Fruit fly (Drosophila melanogaster) whole organism, embryonic: Measurements from ENCODE around the gene eIF2gamma.
A peak's percentile ranks its signal among the peaks of the same experiment; 100 is the strongest.

Experiments used
- Asciz ChIP-seq: fragments of 200-800 bp; sonication (Bioruptor generic); optimal IDR thresholded peaks from 2 replicates; lab custom pipeline; 2017; ENCODE audit warnings: missing biosample characterization, mild to moderate bottlenecking, missing genetic modification characterization, missing genetic modification reagents
- CG10267 ChIP-seq: fragments of 200-800 bp; sonication (Bioruptor generic); optimal IDR thresholded peaks from 2 replicates; lab custom pipeline; 2018; ENCODE audit warnings: missing biosample characterization, mild to moderate bottlenecking, missing genetic modification characterization, moderate library complexity
- CG10321 ChIP-seq: fragments of 200-800 bp; sonication (Bioruptor generic); IDR thresholded peaks from 2 replicates; pipeline ENCODE4 v1.3.6; 2022; ENCODE audit warnings: missing biosample characterization, missing genetic modification characterization
- CG11247 ChIP-seq: fragments of 200-800 bp; sonication (Bioruptor generic); IDR thresholded peaks from 2 replicates; pipeline ENCODE4 v1.3.6; 2022; ENCODE audit warnings: missing biosample characterization, missing genetic modification characterization
- CG12219 ChIP-seq: fragments of 200-800 bp; sonication (Bioruptor generic); optimal IDR thresholded peaks from 3 replicates; lab custom pipeline; 2018; ENCODE audit warnings: missing biosample characterization, mild to moderate bottlenecking, missing genetic modification characterization
- CG12391 ChIP-seq: fragments of 200-800 bp; sonication (Bioruptor generic); optimal IDR thresholded peaks from 3 replicates; lab custom pipeline; 2018; ENCODE audit warnings: missing biosample characterization, mild to moderate bottlenecking, missing genetic modification characterization, moderate library complexity
- CG12744 ChIP-seq: fragments of 200-800 bp; sonication (Bioruptor generic); optimal IDR thresholded peaks from 2 replicates; lab custom pipeline; 2016; ENCODE audit warnings: missing biosample characterization, missing genetic modification characterization
- CG12769 ChIP-seq: fragments of 200-800 bp; sonication (Bioruptor generic); optimal IDR thresholded peaks from 2 replicates; lab custom pipeline; 2019; ENCODE audit warnings: missing biosample characterization, mild to moderate bottlenecking, missing genetic modification characterization, moderate library complexity
- CG14710 ChIP-seq: fragments of 200-800 bp; sonication (Bioruptor generic); optimal IDR thresholded peaks from 3 replicates; lab custom pipeline; 2019; ENCODE audit warnings: missing biosample characterization, mild to moderate bottlenecking, missing genetic modification characterization, moderate library complexity
- CG17385 ChIP-seq: fragments of 200-800 bp; sonication (Bioruptor generic); optimal IDR thresholded peaks from 3 replicates; lab custom pipeline; 2018; ENCODE audit warnings: missing biosample characterization, mild to moderate bottlenecking, missing genetic modification characterization
- CG1792 ChIP-seq: fragments of 200-800 bp; sonication (Bioruptor generic); optimal IDR thresholded peaks from 2 replicates; lab custom pipeline; 2016; ENCODE audit warnings: missing biosample characterization, missing genetic modification characterization
- CG18262 ChIP-seq: fragments of 200-800 bp; optimal IDR thresholded peaks from 3 replicates; lab custom pipeline; 2019; ENCODE audit warnings: missing biosample characterization, mild to moderate bottlenecking, missing genetic modification characterization, moderate library complexity
- CG31388 ChIP-seq: fragments of 200-800 bp; sonication (Bioruptor generic); optimal IDR thresholded peaks from 2 replicates; lab custom pipeline; 2016; ENCODE audit warnings: missing biosample characterization, missing genetic modification characterization
- CG31441 ChIP-seq: fragments of 200-800 bp; sonication (Bioruptor generic); IDR thresholded peaks from 2 replicates; pipeline ENCODE4 v1.3.6; 2022; ENCODE audit warnings: missing biosample characterization, missing genetic modification characterization
- CG4360 ChIP-seq: fragments of 200-800 bp; sonication (Bioruptor generic); IDR thresholded peaks from 2 replicates; pipeline ENCODE4 v1.3.6; 2022; ENCODE audit warnings: missing biosample characterization, missing genetic modification characterization
- CG6813 ChIP-seq: fragments of 200-800 bp; sonication (Bioruptor generic); optimal IDR thresholded peaks from 2 replicates; lab custom pipeline; 2017; ENCODE audit warnings: missing biosample characterization, missing genetic modification characterization, mild to moderate bottlenecking, moderate library complexity, missing genetic modification reagents
- CG7928 ChIP-seq: fragments of 200-800 bp; sonication (Bioruptor generic); optimal IDR thresholded peaks from 2 replicates; lab custom pipeline; 2017; ENCODE audit warnings: missing biosample characterization, mild to moderate bottlenecking, missing genetic modification characterization
- CG9727 ChIP-seq: fragments of 200-800 bp; sonication (Bioruptor generic); optimal IDR thresholded peaks from 3 replicates; lab custom pipeline; 2017; ENCODE audit warnings: missing biosample characterization, mild to moderate bottlenecking, missing genetic modification characterization
- Chrac-16 ChIP-seq: fragments of 200-800 bp; sonication (Bioruptor generic); optimal IDR thresholded peaks from 3 replicates; lab custom pipeline; 2016; ENCODE audit warnings: missing biosample characterization, missing genetic modification characterization
- D19A ChIP-seq: fragments of 200-800 bp; optimal IDR thresholded peaks from 3 replicates; lab custom pipeline; 2019; ENCODE audit warnings: missing biosample characterization, mild to moderate bottlenecking, missing genetic modification characterization, moderate library complexity
- Hr78 ChIP-seq, 2 experiments: fragments of 200-800 bp in 1 of 2; fragments of >200 bp in 1 of 2; sonication (Bioruptor generic) in 1 of 2; optimal IDR thresholded peaks; 2 replicates each; lab custom pipeline; 2017 to 2019; ENCODE audit warnings: missing biosample characterization in 2 of 2, missing genetic modification characterization in 2 of 2, mild to moderate bottlenecking in 1 of 2, moderate library complexity in 1 of 2
- MBD-R2 ChIP-seq: fragments of 200-800 bp; sonication (Bioruptor generic); IDR thresholded peaks from 2 replicates; pipeline ENCODE4 v1.3.6; 2022; ENCODE audit warnings: missing biosample characterization, missing genetic modification characterization
- MTF-1 ChIP-seq: fragments of 200-800 bp; sonication (Bioruptor generic); optimal IDR thresholded peaks from 2 replicates; lab custom pipeline; 2018; ENCODE audit warnings: missing biosample characterization, mild to moderate bottlenecking, missing genetic modification characterization, borderline replicate concordance
- NC2α ChIP-seq: fragments of 200-800 bp; sonication (Bioruptor generic); optimal IDR thresholded peaks from 2 replicates; lab custom pipeline; 2016; ENCODE audit warnings: missing biosample characterization, missing genetic modification characterization
- NK7.1 ChIP-seq: fragments of 200-800 bp; sonication (Bioruptor generic); optimal IDR thresholded peaks from 3 replicates; lab custom pipeline; 2016; ENCODE audit warnings: missing biosample characterization, missing genetic modification characterization
- PHDP ChIP-seq: fragments of 200-800 bp; sonication (Bioruptor generic); optimal IDR thresholded peaks from 3 replicates; lab custom pipeline; 2018; ENCODE audit warnings: missing biosample characterization, mild to moderate bottlenecking, missing genetic modification characterization, moderate library complexity
- Ptx1 ChIP-seq: fragments of 200-800 bp; sonication (Bioruptor generic); IDR thresholded peaks from 2 replicates; pipeline ENCODE4 v1.3.6; 2022; ENCODE audit warnings: missing biosample characterization, missing genetic modification characterization
- Rx ChIP-seq: fragments of 200-800 bp; sonication (Bioruptor generic); IDR thresholded peaks from 2 replicates; pipeline ENCODE4 v1.3.6; 2022; ENCODE audit warnings: missing biosample characterization, missing genetic modification characterization
- Sin3A ChIP-seq: fragments of >200 bp; optimal IDR thresholded peaks from 2 replicates; lab custom pipeline; 2018
- abd-A ChIP-seq: fragments of 200-800 bp; sonication (Bioruptor generic); optimal IDR thresholded peaks from 3 replicates; lab custom pipeline; 2019; ENCODE audit warnings: missing biosample characterization, mild to moderate bottlenecking, missing genetic modification characterization, moderate library complexity
- ap ChIP-seq: fragments of 200-800 bp; sonication (Bioruptor generic); IDR thresholded peaks from 2 replicates; pipeline ENCODE4 v1.3.6; 2022; ENCODE audit warnings: missing biosample characterization, missing genetic modification characterization
- ato ChIP-seq: fragments of 200-800 bp; sonication (Bioruptor generic); IDR thresholded peaks from 2 replicates; pipeline ENCODE4 v1.3.6; 2022; ENCODE audit warnings: missing biosample characterization, missing genetic modification characterization; ENCODE audit not compliant: partially characterized antibody
- bbx ChIP-seq: fragments of 200-800 bp; sonication (Bioruptor generic); IDR thresholded peaks from 2 replicates; pipeline ENCODE4 v1.3.6; 2022; ENCODE audit warnings: missing biosample characterization, missing genetic modification characterization; ENCODE audit not compliant: partially characterized antibody
- cg ChIP-seq: fragments of 200-800 bp; sonication (Bioruptor generic); optimal IDR thresholded peaks from 3 replicates; lab custom pipeline; 2019; ENCODE audit warnings: missing biosample characterization, mild to moderate bottlenecking, missing genetic modification characterization, moderate library complexity
- croc ChIP-seq: fragments of 200-800 bp; sonication (Bioruptor generic); conservative IDR thresholded peaks from 3 replicates; pipeline ENCODE4 v1.3.6; 2022; ENCODE audit warnings: missing biosample characterization, missing genetic modification characterization
- dm ChIP-seq: fragments of 200-800 bp; sonication (Bioruptor generic); optimal IDR thresholded peaks from 3 replicates; lab custom pipeline; 2016; ENCODE audit warnings: missing biosample characterization, missing genetic modification characterization
- ems ChIP-seq: fragments of 200-800 bp; sonication (Bioruptor generic); optimal IDR thresholded peaks from 3 replicates; lab custom pipeline; 2016; ENCODE audit warnings: missing biosample characterization, missing genetic modification characterization
- eve ChIP-seq, 2 experiments: fragments of >200 bp; optimal IDR thresholded peaks; 2 replicates each; lab custom pipeline; 2017; ENCODE audit warnings: missing biosample characterization in 2 of 2, missing genetic modification characterization in 2 of 2
- fd64A ChIP-seq: fragments of 200-800 bp; sonication (Bioruptor generic); optimal IDR thresholded peaks from 3 replicates; lab custom pipeline; 2018; ENCODE audit warnings: missing biosample characterization, mild to moderate bottlenecking, missing genetic modification characterization
- luna ChIP-seq: fragments of 200-800 bp; sonication (Bioruptor generic); optimal IDR thresholded peaks from 2 replicates; lab custom pipeline; 2016; ENCODE audit warnings: missing biosample characterization, missing genetic modification characterization
- org-1 ChIP-seq: fragments of 200-800 bp; sonication (Bioruptor generic); optimal IDR thresholded peaks from 2 replicates; lab custom pipeline; 2017; ENCODE audit warnings: missing biosample characterization, missing genetic modification characterization
- pan ChIP-seq, 4 experiments: fragments of >200 bp in 3 of 4; fragments of 200-800 bp in 1 of 4; sonication (Bioruptor generic) in 1 of 4; optimal IDR thresholded peaks in 3 of 4; IDR thresholded peaks in 1 of 4; 2 replicates each; pipeline versions ENCODE4 v1.3.6 to Lab custom; 2017 to 2022; ENCODE audit warnings: missing biosample characterization in 2 of 4, missing genetic modification characterization in 2 of 4, mixed read lengths in 1 of 4
- pros ChIP-seq: fragments of 200-800 bp; sonication (Bioruptor generic); optimal IDR thresholded peaks from 3 replicates; lab custom pipeline; 2019; ENCODE audit warnings: missing biosample characterization, mild to moderate bottlenecking, missing genetic modification characterization, moderate library complexity
- sqz ChIP-seq: fragments of 200-800 bp; sonication (Bioruptor generic); optimal IDR thresholded peaks from 3 replicates; lab custom pipeline; 2018; ENCODE audit warnings: missing biosample characterization, mild to moderate bottlenecking, missing genetic modification characterization
- tup ChIP-seq: fragments of 200-800 bp; sonication (Bioruptor generic); optimal IDR thresholded peaks from 2 replicates; lab custom pipeline; 2016; ENCODE audit warnings: missing biosample characterization, mild to moderate bottlenecking, missing genetic modification characterization, moderate library complexity
- wor ChIP-seq: fragments of 200-800 bp; sonication (Bioruptor generic); IDR thresholded peaks from 2 replicates; pipeline ENCODE4 v1.3.6; 2022; ENCODE audit warnings: missing biosample characterization, missing genetic modification characterization
- zf30C ChIP-seq: fragments of 200-800 bp; sonication (Bioruptor generic); optimal IDR thresholded peaks from 3 replicates; lab custom pipeline; 2018; ENCODE audit warnings: missing biosample characterization, mild to moderate bottlenecking, missing genetic modification characterization
- zfh2 ChIP-seq: fragments of 200-800 bp; sonication (Bioruptor generic); optimal IDR thresholded peaks from 2 replicates; lab custom pipeline; 2016; ENCODE audit warnings: missing biosample characterization, missing genetic modification characterization

Gene eIF2gamma

DNA sequence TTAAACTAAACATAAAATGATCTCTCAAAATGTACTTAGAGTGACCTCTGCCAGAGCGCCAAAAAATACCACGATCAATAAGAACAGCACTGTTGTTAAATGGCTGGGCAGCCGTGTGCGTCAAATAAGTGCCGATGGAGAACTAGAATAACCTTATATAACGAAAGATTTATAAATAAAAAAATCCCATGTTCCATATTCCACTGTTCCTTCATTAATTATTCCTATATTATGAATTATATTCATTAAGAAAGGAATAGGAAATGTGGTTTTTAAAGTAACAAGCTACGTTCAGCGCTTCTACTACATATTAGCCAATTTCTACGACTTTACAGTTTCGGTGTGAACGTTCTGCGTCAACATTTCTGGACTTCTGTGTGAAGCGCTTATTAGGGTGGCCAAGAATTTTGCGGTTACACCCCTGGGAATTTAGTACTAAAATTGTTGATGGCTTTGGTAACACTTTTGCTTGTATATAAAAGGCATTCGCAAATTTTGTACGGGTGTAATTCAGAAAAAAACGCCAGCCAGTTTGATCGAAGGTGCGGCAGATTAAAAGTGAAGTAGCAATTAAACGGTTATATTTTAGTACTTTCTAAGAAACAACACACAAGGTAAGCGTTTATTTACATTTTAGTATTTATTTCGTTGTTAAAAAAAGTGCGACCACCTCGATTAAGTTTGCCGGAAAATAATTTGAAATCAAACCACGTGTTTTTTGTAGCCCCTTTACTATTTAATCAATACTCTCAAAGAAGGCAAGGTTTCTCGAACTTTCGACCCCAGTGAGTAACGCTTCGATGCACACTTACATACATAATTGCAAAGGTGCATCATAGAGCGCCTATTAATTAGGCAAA lies 20.8 kb downstream of the eIF2gamma start, which contains the start of the genes tefu and Hsc70-4 (continued):
- TF ChIP-seq CG11247 (GFP tag; lab: Robert Waterston, UW) (peak; percentile 48; the same call in 1 of the 2 replicates), Asciz (GFP tag; lab: Kevin White, UChicago) (no peak), Ptx1 (peak; percentile 84), CG4360 (no peak), NC2α (GFP tag; lab: Kevin White, UChicago) (peak; percentile 76), org-1 (no peak), wor (GFP tag; lab: Robert Waterston, UW) (peak; percentile 60), Chrac-16 (peak; percentile 81), Rx (peak; percentile 68), CG10267 (peak; percentile 73), abd-A (tag; lab: Kevin White, UChicago) (no peak), fd64A (GFP tag; lab: Kevin White, UChicago) (no peak), tup (GFP tag; lab: Kevin White, UChicago) (peak; percentile 50), D19A (tag; lab: Kevin White, UChicago) (no peak), CG12391 (tag; lab: Kevin White, UChicago) (peak; percentile 86), pan (optimal IDR thresholded peaks at IDR 0.05; lab: Kevin White, UChicago) (no peak), pan (GFP tag; optimal IDR thresholded peaks at IDR 0.05 in 1 of 2, IDR thresholded peaks at IDR 0.05 in 1 of 2) (peak in 1 of 2 experiments; percentile 76), croc (GFP tag; lab: Robert Waterston, UW) (peak; percentile 49; the same call in 2 of the 3 replicates), CG17385 (GFP tag; lab: Kevin White, UChicago) (peak; percentile 61), eve (GFP tag; optimal IDR thresholded peaks at IDR 0.05; lab: Kevin White, UChicago) (no peak), CG31388 (GFP tag; lab: Kevin White, UChicago) (no peak), zfh2 (GFP tag; lab: Kevin White, UChicago) (peak; percentile 81), MBD-R2 (GFP tag; lab: Robert Waterston, UW) (peak; percentile 58), CG10321 (GFP tag; lab: Robert Waterston, UW) (0 out of 2 replicates have a peak, but pooled peaks have one; percentile 49), pros (GFP tag; lab: Kevin White, UChicago) (no peak), dm (GFP tag; lab: Kevin White, UChicago) (peak; percentile 61), NK7.1 (no peak), ems (GFP tag; lab: Kevin White, UChicago) (peak; percentile 79), CG12769 (tag; lab: Kevin White, UChicago) (no peak), ap (GFP tag; lab: Robert Waterston, UW) (peak; percentile 65; the same call in 1 of the 2 replicates), CG1792 (GFP tag; lab: Kevin White, UChicago) (peak; percentile 55), CG14710 (tag; lab: Kevin White, UChicago) (peak; percentile 92), luna (GFP tag; lab: Kevin White, UChicago) (peak; percentile 47), CG9727 (peak; percentile 74), cg (no peak), PHDP (tag; lab: Kevin White, UChicago) (peak; percentile 56), ato (GFP tag; lab: Robert Waterston, UW) (0 out of 2 replicates have a peak, but pooled peaks have one; percentile 17), CG7928 (GFP tag; lab: Kevin White, UChicago) (peak; percentile 75), bbx (GFP tag; lab: Robert Waterston, UW) (no peak), Sin3A (lab: Kevin White, UChicago) (peak; percentile 96), CG12744 (GFP tag; lab: Kevin White, UChicago) (peak; percentile 13), MTF-1 (GFP tag; lab: Kevin White, UChicago) (peak; percentile 36), CG6813 (GFP tag; lab: Kevin White, UChicago) (no peak), Hr78 (GFP tag; optimal IDR thresholded peaks at IDR 0.05; lab: Kevin White, UChicago) (peak in 1 of 2 experiments; percentile 77), CG12219 (GFP tag; lab: Kevin White, UChicago) (peak; percentile 8), CG18262 (tag; lab: Kevin White, UChicago) (no peak), CG31441 (GFP tag; lab: Robert Waterston, UW) (peak; percentile 12), zf30C (GFP tag; lab: Kevin White, UChicago) (no peak), sqz (GFP tag; lab: Kevin White, UChicago) (peak; percentile 95)
